Worm (Caenorhabditis elegans): ENCODE data around the gene F48E3.9.

DNA sequence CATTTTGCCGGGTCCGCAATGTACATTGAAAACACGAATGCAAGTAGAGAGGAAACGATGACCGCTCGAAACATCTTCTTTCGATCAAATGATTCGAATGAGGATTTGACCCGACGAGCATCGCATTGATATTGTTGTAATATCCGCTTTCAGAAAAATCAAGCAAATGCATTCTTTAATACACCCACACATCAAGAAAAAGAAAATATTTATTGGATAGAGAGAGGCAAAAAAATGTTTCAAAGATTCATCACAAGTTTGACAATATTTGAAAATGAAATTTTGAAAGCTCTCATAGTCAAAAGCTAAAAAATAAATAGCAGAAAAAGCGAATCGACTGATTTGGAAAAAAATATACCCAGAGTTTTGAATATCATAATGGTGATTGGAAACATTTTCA lies 14.6 kb downstream of the F48E3.9 start, which contains the start of gene try-14:
- TF ChIP-seq snpc-4 (tag; optimal IDR thresholded peaks at IDR 0.05), result no peak
- no peak for TF ChIP-seq aha-1 (tag)
- TF ChIP-seq gei-8 (GFP tag; optimal IDR thresholded peaks at IDR 0.05), result no peak
- no peak for TF ChIP-seq Y5F2A.4 (GFP tag; optimal IDR thresholded peaks at IDR 0.05)

Measured in whole organism, L4 larva.